Fruit fly (Drosophila melanogaster) whole organism, prepupa: ENCODE measurements around the gene CG6769.

Source experiments
- Blimp-1 ChIP-seq: fragments of 200-800 bp; sonication (Bioruptor generic); optimal IDR thresholded peaks from 3 replicates; lab custom pipeline; 2017; ENCODE audit warnings: missing biosample characterization, missing genetic modification characterization, mild to moderate bottlenecking, moderate library complexity, missing genetic modification reagents
- CG10631 ChIP-seq: fragments of 200-800 bp; sonication (Bioruptor generic); optimal IDR thresholded peaks from 2 replicates; lab custom pipeline; 2016; ENCODE audit warnings: missing biosample characterization, missing genetic modification characterization
- CG11294 ChIP-seq: fragments of 200-800 bp; sonication (Bioruptor generic); IDR thresholded peaks from 2 replicates; pipeline ENCODE4 v1.3.6; 2022; ENCODE audit warnings: missing biosample characterization, missing genetic modification characterization
- CG11762 ChIP-seq: fragments of 200-800 bp; sonication (Bioruptor generic); optimal IDR thresholded peaks from 3 replicates; lab custom pipeline; 2016; ENCODE audit warnings: missing biosample characterization, missing genetic modification characterization; ENCODE audit not compliant: insufficient read depth
- CG15336 ChIP-seq: fragments of 200-800 bp; sonication (Bioruptor generic); IDR thresholded peaks from 2 replicates; pipeline ENCODE4 v1.3.6; 2022; ENCODE audit warnings: missing biosample characterization, missing genetic modification characterization
- CG1621 ChIP-seq: fragments of 200-800 bp; sonication (Bioruptor generic); optimal IDR thresholded peaks from 3 replicates; lab custom pipeline; 2018; ENCODE audit warnings: missing biosample characterization, mild to moderate bottlenecking, missing genetic modification characterization
- CG16779 ChIP-seq: fragments of 200-800 bp; sonication (Bioruptor generic); optimal IDR thresholded peaks from 3 replicates; lab custom pipeline; 2017; ENCODE audit warnings: missing biosample characterization, mild to moderate bottlenecking, missing genetic modification characterization
- CG3032 ChIP-seq: fragments of 200-800 bp; optimal IDR thresholded peaks from 2 replicates; lab custom pipeline; 2019; ENCODE audit warnings: missing biosample characterization, mild to moderate bottlenecking, missing genetic modification characterization, moderate library complexity
- CG32006 ChIP-seq: fragments of 200-800 bp; sonication (Bioruptor generic); optimal IDR thresholded peaks from 3 replicates; lab custom pipeline; 2017; ENCODE audit warnings: missing biosample characterization, mild to moderate bottlenecking, missing genetic modification characterization
- CG3919 ChIP-seq: fragments of 200-800 bp; sonication (Bioruptor generic); optimal IDR thresholded peaks from 3 replicates; lab custom pipeline; 2016; ENCODE audit warnings: missing biosample characterization, missing genetic modification characterization
- CG6163 ChIP-seq: fragments of 200-800 bp; sonication (Bioruptor generic); IDR thresholded peaks from 3 replicates; pipeline ENCODE4 v1.3.6; 2022; ENCODE audit warnings: missing biosample characterization, missing genetic modification characterization
- CG6276 ChIP-seq: fragments of 200-800 bp; sonication (Bioruptor generic); optimal IDR thresholded peaks from 2 replicates; lab custom pipeline; 2017; ENCODE audit warnings: missing biosample characterization, mild to moderate bottlenecking, missing genetic modification characterization
- CG6808 ChIP-seq: fragments of 200-800 bp; sonication (Bioruptor generic); optimal IDR thresholded peaks from 3 replicates; lab custom pipeline; 2017; ENCODE audit warnings: missing biosample characterization, missing genetic modification characterization, mild to moderate bottlenecking, moderate library complexity, missing genetic modification reagents
- CG6854 ChIP-seq: fragments of 200-800 bp; sonication (Bioruptor generic); optimal IDR thresholded peaks from 2 replicates; lab custom pipeline; 2017; ENCODE audit warnings: missing biosample characterization, mild to moderate bottlenecking, missing genetic modification characterization
- CG8119 ChIP-seq: fragments of 200-800 bp; sonication (Bioruptor generic); IDR thresholded peaks from 3 replicates; pipeline ENCODE4 v1.3.6; 2022; ENCODE audit warnings: missing biosample characterization, missing genetic modification characterization
- CG8319 ChIP-seq: fragments of 200-800 bp; sonication (Bioruptor generic); optimal IDR thresholded peaks from 3 replicates; lab custom pipeline; 2016; ENCODE audit warnings: missing biosample characterization, missing genetic modification characterization
- CG8632 ChIP-seq: fragments of 200-800 bp; sonication (Bioruptor generic); optimal IDR thresholded peaks from 3 replicates; lab custom pipeline; 2016; ENCODE audit warnings: missing biosample characterization, missing genetic modification characterization
- Eip78C ChIP-seq: fragments of 200-800 bp; sonication (Bioruptor generic); peaks from one replicate; lab custom pipeline; 2016; ENCODE audit warnings: missing biosample characterization, missing genetic modification characterization
- Ets21C ChIP-seq: fragments of 200-800 bp; sonication (Bioruptor generic); optimal IDR thresholded peaks from 3 replicates; lab custom pipeline; 2016; ENCODE audit warnings: missing biosample characterization, missing genetic modification characterization
- Ets96B ChIP-seq: fragments of 200-800 bp; optimal IDR thresholded peaks from 2 replicates; lab custom pipeline; 2019; ENCODE audit warnings: missing biosample characterization, mild to moderate bottlenecking, missing genetic modification characterization, moderate library complexity
- Gug ChIP-seq: fragments of 200-800 bp; sonication (Bioruptor generic); IDR thresholded peaks from 2 replicates; pipeline ENCODE4 v1.3.6; 2022; ENCODE audit warnings: missing biosample characterization, missing genetic modification characterization
- Hr38 ChIP-seq: sonication (Bioruptor generic); optimal IDR thresholded peaks from 2 replicates; lab custom pipeline; 2016; ENCODE audit warnings: missing biosample characterization, missing genetic modification characterization
- Hr4 ChIP-seq: fragments of 200-800 bp; sonication (Bioruptor generic); optimal IDR thresholded peaks from 3 replicates; lab custom pipeline; 2016; ENCODE audit warnings: missing biosample characterization, missing genetic modification characterization
- Lpt ChIP-seq: fragments of 200-800 bp; sonication (Bioruptor generic); optimal IDR thresholded peaks from 3 replicates; lab custom pipeline; 2016; ENCODE audit warnings: missing biosample characterization, missing genetic modification characterization
- Met ChIP-seq: fragments of 200-800 bp; sonication (Bioruptor generic); optimal IDR thresholded peaks from 3 replicates; lab custom pipeline; 2016; ENCODE audit warnings: missing biosample characterization, missing genetic modification characterization
- OdsH ChIP-seq: fragments of 200-800 bp; sonication (Bioruptor generic); optimal IDR thresholded peaks from 3 replicates; lab custom pipeline; 2016; ENCODE audit warnings: missing biosample characterization, missing genetic modification characterization
- Smox ChIP-seq: fragments of 200-800 bp; sonication (Bioruptor generic); optimal IDR thresholded peaks from 3 replicates; lab custom pipeline; 2016; ENCODE audit warnings: missing biosample characterization, missing genetic modification characterization
- Sox102F ChIP-seq: fragments of 200-800 bp; sonication (Bioruptor generic); optimal IDR thresholded peaks from 2 replicates; lab custom pipeline; 2016; ENCODE audit warnings: missing biosample characterization, mild to moderate bottlenecking, missing genetic modification characterization
- Sox14 ChIP-seq: fragments of 200-800 bp; sonication (Bioruptor generic); optimal IDR thresholded peaks from 3 replicates; lab custom pipeline; 2016; ENCODE audit warnings: missing biosample characterization, missing genetic modification characterization
- Sox15 ChIP-seq: fragments of 200-800 bp; sonication (Bioruptor generic); optimal IDR thresholded peaks from 3 replicates; lab custom pipeline; 2016; ENCODE audit warnings: missing biosample characterization, missing genetic modification characterization
- achi ChIP-seq: fragments of 200-800 bp; sonication (Bioruptor generic); optimal IDR thresholded peaks from 3 replicates; lab custom pipeline; 2016; ENCODE audit warnings: missing biosample characterization, missing genetic modification characterization
- acj6 ChIP-seq: fragments of 200-800 bp; sonication (Bioruptor generic); optimal IDR thresholded peaks from 3 replicates; lab custom pipeline; 2016; ENCODE audit warnings: missing biosample characterization, missing genetic modification characterization
- dac ChIP-seq: fragments of 200-800 bp; sonication (Bioruptor generic); optimal IDR thresholded peaks from 2 replicates; lab custom pipeline; 2017; ENCODE audit warnings: missing biosample characterization, mild to moderate bottlenecking, missing genetic modification characterization
- eg ChIP-seq: fragments of 200-800 bp; sonication (Bioruptor generic); IDR thresholded peaks from 3 replicates; pipeline ENCODE4 v1.3.6; 2022; ENCODE audit warnings: missing biosample characterization, missing genetic modification characterization
- esn ChIP-seq: fragments of 200-800 bp; sonication (Bioruptor generic); optimal IDR thresholded peaks from 2 replicates; lab custom pipeline; 2016; ENCODE audit warnings: missing biosample characterization, mild to moderate bottlenecking, missing genetic modification characterization, moderate library complexity
- fd59A ChIP-seq: fragments of 200-800 bp; sonication (Bioruptor generic); optimal IDR thresholded peaks from 2 replicates; lab custom pipeline; 2017; ENCODE audit warnings: missing biosample characterization, mild to moderate bottlenecking, missing genetic modification characterization, missing genetic modification reagents
- fd85E ChIP-seq: fragments of 200-800 bp; sonication (Bioruptor generic); optimal IDR thresholded peaks from 3 replicates; lab custom pipeline; 2016; ENCODE audit warnings: missing biosample characterization, missing genetic modification characterization
- fkh ChIP-seq: fragments of 200-800 bp; sonication (Bioruptor generic); optimal IDR thresholded peaks from 3 replicates; lab custom pipeline; 2017; ENCODE audit warnings: missing biosample characterization, mild to moderate bottlenecking, missing genetic modification characterization, moderate library complexity
- net ChIP-seq: fragments of 200-800 bp; sonication (Bioruptor generic); optimal IDR thresholded peaks from 3 replicates; lab custom pipeline; 2016; ENCODE audit warnings: missing biosample characterization, missing genetic modification characterization
- salr ChIP-seq, 2 experiments: fragments of 200-800 bp; sonication (Bioruptor generic); optimal IDR thresholded peaks; 3 replicates each; lab custom pipeline; 2016 to 2018; ENCODE audit warnings: missing biosample characterization in 2 of 2, missing genetic modification characterization in 2 of 2, mild to moderate bottlenecking in 1 of 2
- svp ChIP-seq: fragments of 200-800 bp; sonication (Bioruptor generic); peaks from one replicate; lab custom pipeline; 2016; ENCODE audit warnings: missing biosample characterization, missing genetic modification characterization
- topi ChIP-seq: fragments of 200-800 bp; sonication (Bioruptor generic); optimal IDR thresholded peaks from 3 replicates; lab custom pipeline; 2016; ENCODE audit warnings: missing biosample characterization, missing genetic modification characterization
- vri ChIP-seq: fragments of 200-800 bp; sonication (Bioruptor generic); optimal IDR thresholded peaks from 3 replicates; lab custom pipeline; 2016; ENCODE audit warnings: missing biosample characterization, mild to moderate bottlenecking, missing genetic modification characterization

The CG6769 gene

DNA sequence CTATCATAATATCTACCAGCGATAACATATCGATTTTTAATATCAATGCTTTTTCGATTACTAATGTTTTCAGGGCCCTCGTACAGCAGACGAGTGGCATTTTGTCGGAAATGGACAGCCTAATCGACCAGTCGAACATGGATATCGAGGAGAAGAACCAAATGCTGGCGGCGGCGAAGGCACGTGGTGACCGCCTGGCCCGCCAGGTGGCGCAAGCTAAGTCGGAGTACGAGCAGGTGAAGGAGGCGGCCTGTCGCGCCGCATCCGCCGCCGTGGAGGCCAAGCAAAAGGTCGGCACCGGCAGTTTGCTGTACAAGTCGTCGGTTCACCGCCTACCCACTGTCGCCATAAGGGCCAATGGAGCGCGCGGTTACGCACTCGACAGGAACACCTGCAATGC lies 23.8 kb downstream of the CG6769 start:
- TF ChIP-seq Ets21C (GFP tag; lab: Kevin White, UChicago) (no peak), salr (GFP tag; optimal IDR thresholded peaks at IDR 0.05; lab: Kevin White, UChicago) (no peak), Eip78C (GFP tag; lab: Kevin White, UChicago) (no peak), Lpt (GFP tag; lab: Kevin White, UChicago) (no peak), achi (GFP tag; lab: Kevin White, UChicago) (no peak), CG1621 (no peak), CG11762 (no peak), net (GFP tag; lab: Kevin White, UChicago) (no peak), fd85E (GFP tag; lab: Kevin White, UChicago) (no peak), fkh (GFP tag; lab: Kevin White, UChicago) (no peak), Sox14 (no peak), esn (no peak), OdsH (GFP tag; lab: Kevin White, UChicago) (no peak)

DNA sequence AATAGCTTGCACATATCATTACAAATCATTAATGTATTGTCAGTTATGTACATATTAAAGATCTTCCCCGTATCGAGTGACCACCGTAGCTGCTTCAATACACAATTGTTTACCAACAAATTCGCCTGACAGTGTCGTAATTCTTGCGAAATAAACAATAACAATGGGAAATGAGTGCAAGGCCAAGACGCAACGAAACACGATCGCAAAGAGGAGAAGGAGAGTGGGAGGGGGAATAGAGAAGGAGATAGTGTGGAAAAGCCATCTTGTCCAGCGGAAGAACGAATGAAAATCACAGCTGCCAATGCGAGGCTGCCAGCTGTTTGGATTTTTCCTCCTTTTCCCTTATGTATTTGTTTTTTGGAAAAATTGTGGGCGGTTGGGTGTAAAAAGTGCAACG lies 24.5 kb downstream of the CG6769 start:
- TF ChIP-seq Lpt (GFP tag; lab: Kevin White, UChicago) (no peak), vri (GFP tag; lab: Kevin White, UChicago) (peak; percentile 21), CG10631 (GFP tag; lab: Kevin White, UChicago) (no peak), svp (GFP tag; lab: Kevin White, UChicago) (peak; percentile 50), CG8119 (no peak), CG6854 (GFP tag; lab: Kevin White, UChicago) (no peak)
- TF ChIP-seq, all 60 proteins: peak for 2

dm6 chrX:17886107-17886448 lies 25.3 kb downstream of the CG6769 start:
- no peak for TF ChIP-seq salr (GFP tag; optimal IDR thresholded peaks at IDR 0.05; lab: Kevin White, UChicago)

dm6 chrX:17886449-17887207 lies 25.8 kb downstream of the CG6769 start:
- TF ChIP-seq Eip78C (GFP tag; lab: Kevin White, UChicago) (peak; percentile 80), CG1621 (peak; percentile 61), CG8319 (no peak), svp (GFP tag; lab: Kevin White, UChicago) (no peak), Smox (GFP tag; lab: Kevin White, UChicago) (no peak), net (GFP tag; lab: Kevin White, UChicago) (peak; percentile 69), Hr38 (no peak), CG16779 (tag; lab: Kevin White, UChicago) (peak; percentile 75), CG6276 (peak; percentile 88), Sox14 (peak; percentile 30), CG8119 (peak; percentile 87), CG6163 (GFP tag; lab: Robert Waterston, UW) (peak; percentile 66), Lpt (GFP tag; lab: Kevin White, UChicago) (peak; percentile 73), CG6854 (GFP tag; lab: Kevin White, UChicago) (peak; percentile 68), achi (GFP tag; lab: Kevin White, UChicago) (peak; percentile 8), CG8632 (GFP tag; lab: Kevin White, UChicago) (peak; percentile 43), topi (GFP tag; lab: Kevin White, UChicago) (peak; percentile 2), dac (GFP tag; lab: Kevin White, UChicago) (peak; percentile 56), CG3032 (peak; percentile 68), fd59A (peak; percentile 44), salr (GFP tag; optimal IDR thresholded peaks at IDR 0.05; lab: Kevin White, UChicago) (peak in 1 of 2 experiments; percentile 85), fd85E (GFP tag; lab: Kevin White, UChicago) (no peak), Ets96B (tag; lab: Kevin White, UChicago) (peak; percentile 72), Met (GFP tag; lab: Kevin White, UChicago) (peak; percentile 36), eg (GFP tag; lab: Robert Waterston, UW) (peak; percentile 53), Gug (GFP tag; lab: Robert Waterston, UW) (no peak; the same call in 1 of the 2 replicates), Hr4 (GFP tag; lab: Kevin White, UChicago) (peak; percentile 2), CG32006 (GFP tag; lab: Kevin White, UChicago) (peak; percentile 70), esn (no peak), CG6808 (GFP tag; lab: Kevin White, UChicago) (peak; percentile 89), Sox102F (GFP tag; lab: Kevin White, UChicago) (peak; percentile 35), Ets21C (GFP tag; lab: Kevin White, UChicago) (no peak), Sox15 (no peak), CG10631 (GFP tag; lab: Kevin White, UChicago) (peak; percentile 16), CG11294 (GFP tag; lab: Robert Waterston, UW) (no peak), Blimp-1 (no peak), CG15336 (peak; percentile 65), acj6 (no peak), CG3919 (GFP tag; lab: Kevin White, UChicago) (peak; percentile 15)
